Worm (Caenorhabditis elegans): ENCODE data around the gene sto-2.

The sto-2 gene

DNA sequence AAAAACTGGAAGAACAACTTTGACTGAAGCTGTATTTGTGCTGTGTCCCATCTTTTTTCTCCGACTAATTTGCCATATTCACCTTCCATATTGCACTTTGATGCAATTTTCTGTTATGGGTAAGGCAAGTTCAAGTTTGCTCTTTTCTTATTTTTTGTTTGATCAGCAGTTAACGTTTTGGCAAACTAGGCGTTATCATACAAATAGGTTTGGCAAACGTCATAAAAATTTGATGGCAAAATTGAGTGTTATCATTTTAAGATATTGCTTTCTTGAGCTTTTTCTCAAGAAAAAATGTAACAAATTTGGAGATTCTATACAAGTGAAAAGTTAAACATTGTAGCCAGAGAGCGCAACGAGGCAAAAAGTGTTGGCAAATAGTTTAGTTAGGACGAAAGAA lies 61.2 kb downstream of the sto-2 start:
- no peak for TF ChIP-seq snpc-1.3 (tag; optimal IDR thresholded peaks at IDR 0.05; ENCODE audit: insufficient read depth)
- TF ChIP-seq nhr-80 (tag; optimal IDR thresholded peaks at IDR 0.05) = peak; percentile 47

DNA sequence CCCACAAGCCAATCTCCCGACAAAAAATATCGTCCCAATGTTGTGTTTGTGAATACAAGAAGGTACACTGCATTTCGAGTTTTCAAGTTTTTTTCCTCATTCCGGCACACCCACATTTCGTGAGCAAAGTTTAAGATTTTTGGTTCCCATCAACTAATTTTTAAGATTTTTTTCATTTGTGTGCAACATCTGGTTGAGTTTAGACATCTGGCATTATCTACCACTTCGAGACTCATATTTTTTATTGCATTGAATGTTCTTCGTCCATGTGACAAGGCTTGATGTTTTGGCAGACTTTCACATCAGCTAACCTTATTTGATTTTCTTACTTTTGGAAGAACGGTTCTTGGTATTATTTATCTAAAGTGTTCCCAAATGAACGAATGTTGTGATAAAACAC lies 62.8 kb downstream of the sto-2 start:
- no peak for TF ChIP-seq F57A8.1 (GFP tag; optimal IDR thresholded peaks at IDR 0.05)
- TF ChIP-seq hmg-20 (GFP tag; IDR thresholded peaks at IDR 0.05) = no peak
- TF ChIP-seq pbrm-1 (GFP tag; IDR thresholded peaks at IDR 0.05) = no peak
- TF ChIP-seq gei-17 (GFP tag; optimal IDR thresholded peaks at IDR 0.05) = no peak
- TF ChIP-seq chd-7 (tag; optimal IDR thresholded peaks at IDR 0.05) = no peak
- no peak for TF ChIP-seq ztf-25 (GFP tag; IDR thresholded peaks at IDR 0.05)
- TF ChIP-seq B0019.2 (GFP tag; conservative IDR thresholded peaks at IDR 0.05) = no peak
- no peak for TF ChIP-seq bed-2 (GFP tag; IDR thresholded peaks at IDR 0.05)
- no peak for TF ChIP-seq cebp-1 (GFP tag; IDR thresholded peaks at IDR 0.05)
- no peak for TF ChIP-seq cebp-1 (tag; optimal IDR thresholded peaks at IDR 0.05)
- no peak for TF ChIP-seq ceh-58 (GFP tag; IDR thresholded peaks at IDR 0.05)
- TF ChIP-seq attf-6 (GFP tag; IDR thresholded peaks at IDR 0.05) = no peak
- TF ChIP-seq ztf-28 (GFP tag; IDR thresholded peaks at IDR 0.05) = no peak
- no peak for TF ChIP-seq madf-8 (GFP tag; conservative IDR thresholded peaks at IDR 0.05)
- TF ChIP-seq dpff-1 (tag; optimal IDR thresholded peaks at IDR 0.05) = no peak

Data from whole organism, young adult.